Fruit fly (Drosophila melanogaster) whole organism, embryonic: ENCODE results near the gene sick.

Experiments used
- ATbp ChIP-seq: fragments of 200-800 bp; sonication (Bioruptor generic); optimal IDR thresholded peaks from 2 replicates; lab custom pipeline; 2017; ENCODE audit warnings: missing biosample characterization, mild to moderate bottlenecking, missing genetic modification characterization, missing genetic modification reagents
- Adf1 ChIP-seq: fragments of 200-800 bp; sonication (Bioruptor generic); IDR thresholded peaks from 2 replicates; pipeline ENCODE4 v1.3.6; 2022; ENCODE audit warnings: missing biosample characterization, missing genetic modification characterization
- Bteb2 ChIP-seq: fragments of 200-800 bp; sonication (Bioruptor generic); optimal IDR thresholded peaks from 2 replicates; lab custom pipeline; 2016; ENCODE audit warnings: missing biosample characterization, missing genetic modification characterization
- CG10366 ChIP-seq: fragments of 200-800 bp; sonication (Bioruptor generic); IDR thresholded peaks from 2 replicates; pipeline ENCODE4 v1.3.6; 2022; ENCODE audit warnings: missing biosample characterization, missing genetic modification characterization
- CG12104 ChIP-seq: fragments of 200-800 bp; sonication (Bioruptor generic); optimal IDR thresholded peaks from 3 replicates; lab custom pipeline; 2016; ENCODE audit warnings: missing biosample characterization, missing genetic modification characterization
- CG12744 ChIP-seq: fragments of 200-800 bp; sonication (Bioruptor generic); optimal IDR thresholded peaks from 2 replicates; lab custom pipeline; 2016; ENCODE audit warnings: missing biosample characterization, missing genetic modification characterization
- CG16863 ChIP-seq: fragments of 200-800 bp; sonication (Bioruptor generic); optimal IDR thresholded peaks from 3 replicates; lab custom pipeline; 2016; ENCODE audit warnings: missing biosample characterization, missing genetic modification characterization
- CG18011 ChIP-seq: fragments of 200-800 bp; sonication (Bioruptor generic); optimal IDR thresholded peaks from 2 replicates; lab custom pipeline; 2017; ENCODE audit warnings: missing biosample characterization, missing genetic modification characterization, mild to moderate bottlenecking, moderate library complexity, missing genotype
- CG1832 ChIP-seq: fragments of 200-800 bp; sonication (Bioruptor generic); optimal IDR thresholded peaks from 2 replicates; lab custom pipeline; 2017; ENCODE audit warnings: missing biosample characterization, mild to moderate bottlenecking, missing genetic modification characterization, inconsistent platforms
- CG2116 ChIP-seq: fragments of 200-800 bp; sonication (Bioruptor generic); optimal IDR thresholded peaks from 3 replicates; lab custom pipeline; 2018; ENCODE audit warnings: missing biosample characterization, mild to moderate bottlenecking, missing genetic modification characterization
- CG2678 ChIP-seq: fragments of 200-800 bp; sonication (Bioruptor generic); optimal IDR thresholded peaks from 3 replicates; lab custom pipeline; 2019; ENCODE audit warnings: missing biosample characterization, mild to moderate bottlenecking, missing genetic modification characterization, moderate library complexity
- CG2875 ChIP-seq: fragments of 200-800 bp; sonication (Bioruptor generic); optimal IDR thresholded peaks from 2 replicates; lab custom pipeline; 2017; ENCODE audit warnings: missing biosample characterization, mild to moderate bottlenecking, missing genetic modification characterization, missing genetic modification reagents
- CG31224 ChIP-seq: fragments of 200-800 bp; sonication (Bioruptor generic); IDR thresholded peaks from 2 replicates; pipeline ENCODE4 v1.3.6; 2022; ENCODE audit warnings: missing biosample characterization, missing genetic modification characterization
- CG4617 ChIP-seq: fragments of 200-800 bp; sonication (Bioruptor generic); optimal IDR thresholded peaks from 3 replicates; lab custom pipeline; 2016; ENCODE audit warnings: missing biosample characterization, missing genetic modification characterization, borderline replicate concordance
- CG6689 ChIP-seq: fragments of 200-800 bp; sonication (Bioruptor generic); IDR thresholded peaks from 2 replicates; pipeline ENCODE4 v1.3.6; 2022; ENCODE audit warnings: missing biosample characterization, missing genetic modification characterization
- CG8478 ChIP-seq: fragments of >200 bp; optimal IDR thresholded peaks from 2 replicates; lab custom pipeline; 2018
- ERR ChIP-seq: fragments of 200-800 bp; sonication (Bioruptor generic); optimal IDR thresholded peaks from 2 replicates; lab custom pipeline; 2016; ENCODE audit warnings: missing biosample characterization, missing genetic modification characterization
- Hr39 ChIP-seq: fragments of >200 bp; optimal IDR thresholded peaks from 2 replicates; lab custom pipeline; 2017
- Kr ChIP-seq: fragments of 200-800 bp; sonication (Bioruptor generic); optimal IDR thresholded peaks from 2 replicates; lab custom pipeline; 2017; ENCODE audit warnings: missing biosample characterization, mild to moderate bottlenecking, missing genetic modification characterization
- Lpt ChIP-seq: fragments of >200 bp; optimal IDR thresholded peaks from 2 replicates; lab custom pipeline; 2018; ENCODE audit warnings: missing biosample characterization, missing genetic modification characterization
- Mes4 ChIP-seq: fragments of 200-800 bp; sonication (Bioruptor generic); optimal IDR thresholded peaks from 2 replicates; lab custom pipeline; 2016; ENCODE audit warnings: missing biosample characterization, missing genetic modification characterization
- NC2β ChIP-seq: fragments of 200-800 bp; sonication (Bioruptor generic); optimal IDR thresholded peaks from 2 replicates; lab custom pipeline; 2016; ENCODE audit warnings: missing biosample characterization, missing genetic modification characterization
- Nf-YA ChIP-seq: fragments of 200-800 bp; sonication (Bioruptor generic); IDR thresholded peaks from 2 replicates; pipeline ENCODE4 v1.3.6; 2022; ENCODE audit warnings: missing biosample characterization, missing genetic modification characterization
- Nf-YB ChIP-seq: fragments of 200-800 bp; sonication (Bioruptor generic); optimal IDR thresholded peaks from 3 replicates; lab custom pipeline; 2019; ENCODE audit warnings: missing biosample characterization, mild to moderate bottlenecking, missing genetic modification characterization, moderate library complexity
- Opbp ChIP-seq: fragments of 200-800 bp; sonication (Bioruptor generic); IDR thresholded peaks from 3 replicates; pipeline ENCODE4 v1.3.6; 2022; ENCODE audit warnings: missing biosample characterization, missing genetic modification characterization; ENCODE audit not compliant: partially characterized antibody
- YL-1 ChIP-seq: fragments of 200-800 bp; sonication (Bioruptor generic); optimal IDR thresholded peaks from 3 replicates; lab custom pipeline; 2017; ENCODE audit warnings: missing biosample characterization, mild to moderate bottlenecking, missing genetic modification characterization
- bab2 ChIP-seq: fragments of 200-800 bp; sonication (Bioruptor generic); optimal IDR thresholded peaks from 2 replicates; lab custom pipeline; 2016; ENCODE audit warnings: missing biosample characterization, missing genetic modification characterization
- cad ChIP-seq: fragments of >200 bp; optimal IDR thresholded peaks from 2 replicates; lab custom pipeline; 2017; ENCODE audit warnings: missing biosample characterization, missing genetic modification characterization
- chinmo ChIP-seq: fragments of 200-800 bp; sonication (Bioruptor generic); IDR thresholded peaks from 4 replicates; pipeline ENCODE4 v1.3.6; 2022; ENCODE audit warnings: missing biosample characterization, missing genetic modification characterization; ENCODE audit not compliant: partially characterized antibody
- chm ChIP-seq: fragments of 200-800 bp; sonication (Bioruptor generic); IDR thresholded peaks from 2 replicates; pipeline ENCODE4 v1.3.6; 2022; ENCODE audit warnings: missing biosample characterization, missing genetic modification characterization
- chn ChIP-seq: fragments of 200-800 bp; sonication (Bioruptor generic); optimal IDR thresholded peaks from 2 replicates; lab custom pipeline; 2016; ENCODE audit warnings: missing biosample characterization, missing genetic modification characterization
- ci ChIP-seq: fragments of 200-800 bp; sonication (Bioruptor generic); IDR thresholded peaks from 3 replicates; pipeline ENCODE4 v1.3.6; 2022; ENCODE audit warnings: missing biosample characterization, missing genetic modification characterization
- disco-r ChIP-seq: fragments of 200-800 bp; sonication (Bioruptor generic); optimal IDR thresholded peaks from 2 replicates; lab custom pipeline; 2016; ENCODE audit warnings: missing biosample characterization, missing genetic modification characterization
- ems ChIP-seq: fragments of 200-800 bp; sonication (Bioruptor generic); optimal IDR thresholded peaks from 3 replicates; lab custom pipeline; 2016; ENCODE audit warnings: missing biosample characterization, missing genetic modification characterization
- eve ChIP-seq, 2 experiments: fragments of >200 bp; optimal IDR thresholded peaks; 2 replicates each; lab custom pipeline; 2017; ENCODE audit warnings: missing biosample characterization in 2 of 2, missing genetic modification characterization in 2 of 2
- ewg ChIP-seq: fragments of 200-800 bp; sonication (Bioruptor generic); optimal IDR thresholded peaks from 3 replicates; lab custom pipeline; 2017; ENCODE audit warnings: mild to moderate bottlenecking, missing biosample characterization, missing genetic modification reagents, missing genetic modification characterization
- hb ChIP-seq: fragments of 200-800 bp; sonication (Bioruptor generic); IDR thresholded peaks from 3 replicates; pipeline ENCODE4 v1.3.6; 2022; ENCODE audit warnings: missing biosample characterization, missing genetic modification characterization; ENCODE audit not compliant: partially characterized antibody
- hbn ChIP-seq: fragments of 200-800 bp; sonication (Bioruptor generic); IDR thresholded peaks from 2 replicates; pipeline ENCODE4 v1.3.6; 2022; ENCODE audit warnings: missing biosample characterization, missing genetic modification characterization; ENCODE audit not compliant: partially characterized antibody
- ken ChIP-seq: fragments of 200-800 bp; sonication (Bioruptor generic); IDR thresholded peaks from 3 replicates; pipeline ENCODE4 v1.3.6; 2022; ENCODE audit warnings: missing biosample characterization, missing genetic modification characterization
- pho ChIP-seq: fragments of 200-800 bp; sonication (Bioruptor generic); optimal IDR thresholded peaks from 2 replicates; lab custom pipeline; 2016; ENCODE audit warnings: missing biosample characterization, missing genetic modification characterization
- prd ChIP-seq, 3 experiments: fragments of >200 bp in 2 of 3; fragments of 200-800 bp in 1 of 3; sonication (Bioruptor generic) in 1 of 3; optimal IDR thresholded peaks in 2 of 3; IDR thresholded peaks in 1 of 3; 2 replicates in 2 of 3; 3 replicates in 1 of 3; pipeline versions ENCODE4 v1.3.6 to Lab custom; 2017 to 2022; ENCODE audit warnings: missing biosample characterization in 1 of 3, missing genetic modification characterization in 1 of 3
- ranshi ChIP-seq: fragments of 200-800 bp; sonication (Bioruptor generic); IDR thresholded peaks from 2 replicates; pipeline ENCODE4 v1.3.6; 2022; ENCODE audit warnings: missing biosample characterization, missing genetic modification characterization
- scrt ChIP-seq: fragments of 200-800 bp; sonication (Bioruptor generic); optimal IDR thresholded peaks from 2 replicates; lab custom pipeline; 2018; ENCODE audit warnings: missing biosample characterization, mild to moderate bottlenecking, missing genetic modification characterization, moderate library complexity
- sd ChIP-seq: fragments of 200-800 bp; sonication (Bioruptor generic); optimal IDR thresholded peaks from 3 replicates; lab custom pipeline; 2018; ENCODE audit warnings: missing biosample characterization, mild to moderate bottlenecking, missing genetic modification characterization, moderate library complexity
- sim ChIP-seq: fragments of 200-800 bp; sonication (Bioruptor generic); IDR thresholded peaks from 2 replicates; pipeline ENCODE4 v1.3.6; 2022; ENCODE audit warnings: missing biosample characterization, missing genetic modification characterization
- sob ChIP-seq: fragments of 200-800 bp; sonication (Bioruptor generic); IDR thresholded peaks from 2 replicates; pipeline ENCODE4 v1.3.6; 2022; ENCODE audit warnings: missing biosample characterization, missing genetic modification characterization
- tap ChIP-seq: fragments of 200-800 bp; optimal IDR thresholded peaks from 3 replicates; lab custom pipeline; 2019; ENCODE audit warnings: missing biosample characterization, mild to moderate bottlenecking, missing genetic modification characterization, moderate library complexity
- tll ChIP-seq, 2 experiments: fragments of 200-800 bp in 1 of 2; fragments of >200 bp in 1 of 2; sonication (Bioruptor generic) in 1 of 2; optimal IDR thresholded peaks; 2 replicates each; lab custom pipeline; 2017 to 2019; ENCODE audit warnings: missing biosample characterization in 2 of 2, missing genetic modification characterization in 2 of 2, mild to moderate bottlenecking in 1 of 2, moderate library complexity in 1 of 2
- ttk ChIP-seq: fragments of 200-800 bp; sonication (Bioruptor generic); IDR thresholded peaks from 2 replicates; pipeline ENCODE4 v2.1.2; 2022; ENCODE audit warnings: missing biosample characterization, missing genetic modification characterization
- zen2 ChIP-seq: fragments of 200-800 bp; sonication (Bioruptor generic); IDR thresholded peaks from 3 replicates; pipeline ENCODE4 v1.3.6; 2022; ENCODE audit warnings: missing biosample characterization, missing genetic modification characterization; ENCODE audit not compliant: partially characterized antibody

sick gene

DNA sequence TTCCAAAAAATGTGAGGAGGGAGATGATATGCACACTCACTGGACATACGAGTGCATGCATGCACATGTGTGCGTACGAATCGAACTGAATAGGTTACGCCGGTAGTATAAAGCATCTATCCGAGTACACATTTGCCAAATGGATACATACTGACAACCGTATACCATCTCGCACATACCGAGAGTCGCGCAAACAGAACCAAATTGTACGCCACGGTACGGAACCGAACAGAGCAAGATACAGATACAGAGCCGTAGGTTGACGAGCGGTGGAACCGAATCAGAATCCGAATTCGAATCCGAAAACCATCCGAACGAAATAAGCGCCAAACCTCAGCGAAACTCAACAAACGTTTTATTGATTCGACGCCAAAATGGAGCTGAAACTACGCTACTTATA lies 41.1 kb upstream of the sick start (continued):
- no peak for TF ChIP-seq Bteb2 (GFP tag; lab: Kevin White, UChicago)
- TF ChIP-seq CG8478 = no peak
- TF ChIP-seq pho (GFP tag; lab: Kevin White, UChicago) = no peak

dm6 chr2L:19756040-19756439 lies 40.1 kb upstream of the sick start:
- TF ChIP-seq ttk = 0 out of 2 replicates have a peak, but pooled peaks have one; percentile 10
- TF ChIP-seq CG12104 (GFP tag; lab: Kevin White, UChicago) = no peak
- no peak for TF ChIP-seq ERR (GFP tag; lab: Kevin White, UChicago)
- TF ChIP-seq CG2116 (GFP tag; lab: Kevin White, UChicago) = no peak
- TF ChIP-seq Kr (GFP tag; lab: Kevin White, UChicago) = no peak
- TF ChIP-seq ken (GFP tag; lab: Robert Waterston, UW) = 0 out of 3 replicates have a peak, but pooled peaks have one; percentile 25
- no peak for TF ChIP-seq hbn (GFP tag; lab: Robert Waterston, UW)
- TF ChIP-seq disco-r = no peak
- 0 out of 2 replicates have a peak, but pooled peaks have one; percentile 22 for TF ChIP-seq chm (GFP tag; lab: Robert Waterston, UW)
- TF ChIP-seq ems (GFP tag; lab: Kevin White, UChicago) = no peak
- TF ChIP-seq Hr39 (lab: Kevin White, UChicago) = peak; percentile 71
- no peak for TF ChIP-seq NC2β (GFP tag; lab: Kevin White, UChicago)
- TF ChIP-seq Lpt (GFP tag; lab: Kevin White, UChicago) = no peak
- no peak for TF ChIP-seq tap (tag; lab: Kevin White, UChicago)
- TF ChIP-seq zen2 (GFP tag; lab: Robert Waterston, UW) = no peak
- TF ChIP-seq sd (tag; lab: Kevin White, UChicago) = no peak
- TF ChIP-seq sim (GFP tag; lab: Robert Waterston, UW) = 0 out of 2 replicates have a peak, but pooled peaks have one; percentile 19
- no peak for TF ChIP-seq Nf-YB (GFP tag; lab: Kevin White, UChicago)
- no peak for TF ChIP-seq eve (GFP tag; optimal IDR thresholded peaks at IDR 0.05; lab: Kevin White, UChicago)
- peak; percentile 48; the same call in 2 of the 3 replicates for TF ChIP-seq ci (GFP tag; lab: Robert Waterston, UW)
- no peak for TF ChIP-seq chn (GFP tag; lab: Kevin White, UChicago)
- TF ChIP-seq CG31224 (GFP tag; lab: Robert Waterston, UW) = 0 out of 2 replicates have a peak, but pooled peaks have one; percentile 18
- TF ChIP-seq prd (optimal IDR thresholded peaks at IDR 0.05; lab: Kevin White, UChicago) = no peak
- TF ChIP-seq prd (GFP tag; IDR thresholded peaks at IDR 0.05; lab: Robert Waterston, UW) = no peak
- no peak for TF ChIP-seq ewg (GFP tag; lab: Kevin White, UChicago)
- no peak for TF ChIP-seq sob (GFP tag; lab: Robert Waterston, UW)
- no peak for TF ChIP-seq tll (GFP tag; optimal IDR thresholded peaks at IDR 0.05; lab: Kevin White, UChicago)
- no peak for TF ChIP-seq YL-1
- TF ChIP-seq hb (GFP tag; lab: Robert Waterston, UW) = no peak
- no peak for TF ChIP-seq ATbp (GFP tag; lab: Kevin White, UChicago)
- peak; percentile 7 for TF ChIP-seq CG1832 (GFP tag; lab: Kevin White, UChicago)
- no peak for TF ChIP-seq CG12744 (GFP tag; lab: Kevin White, UChicago)
- no peak for TF ChIP-seq CG2875 (GFP tag; lab: Kevin White, UChicago)
- peak; percentile 69 for TF ChIP-seq Adf1 (GFP tag; lab: Robert Waterston, UW)
- no peak for TF ChIP-seq CG16863 (GFP tag; lab: Kevin White, UChicago)
- no peak for TF ChIP-seq CG10366 (GFP tag; lab: Robert Waterston, UW)
- peak; percentile 85 for TF ChIP-seq scrt (GFP tag; lab: Kevin White, UChicago)
- TF ChIP-seq ranshi (GFP tag; lab: Robert Waterston, UW) = no peak
- no peak for TF ChIP-seq CG4617 (GFP tag; lab: Kevin White, UChicago)
- no peak for TF ChIP-seq cad (GFP tag; lab: Kevin White, UChicago)
- TF ChIP-seq chinmo = peak; percentile 64; the same call in 1 of the 4 replicates
- no peak for TF ChIP-seq CG2678 (tag; lab: Kevin White, UChicago)
- TF ChIP-seq Opbp (GFP tag; lab: Robert Waterston, UW) = no peak
- no peak for TF ChIP-seq CG6689 (GFP tag; lab: Robert Waterston, UW)
- no peak for TF ChIP-seq Nf-YA (GFP tag; lab: Robert Waterston, UW)
- no peak for TF ChIP-seq CG18011 (GFP tag; lab: Kevin White, UChicago)
- no peak for TF ChIP-seq Mes4 (GFP tag; lab: Kevin White, UChicago)
- TF ChIP-seq bab2 (GFP tag; lab: Kevin White, UChicago) = no peak
